Worm (Caenorhabditis elegans) whole organism, early embryonic: ENCODE measurements around the gene C30F2.5.

Source experiments
- B0310.2 ChIP-seq: sonication (generic microtip); optimal IDR thresholded peaks from 2 replicates; lab custom pipeline; 2016; ENCODE audit warnings: mild to moderate bottlenecking, missing genetic modification characterization, missing compliant biosample characterization
- F13C5.2 ChIP-seq: sonication (generic microtip); optimal IDR thresholded peaks from 2 replicates; lab custom pipeline; 2017; ENCODE audit warnings: mild to moderate bottlenecking, missing genetic modification characterization, inconsistent platforms, missing compliant biosample characterization
- aly-1 ChIP-seq: sonication (generic microtip); optimal IDR thresholded peaks from 2 replicates; lab custom pipeline; 2016; ENCODE audit warnings: missing genetic modification characterization, missing compliant biosample characterization
- ama-1 ChIP-seq: fragments of 150-350 bp; optimal IDR thresholded peaks from 2 replicates; lab custom pipeline; 2014
- ceh-13 ChIP-seq: fragments of 200-800 bp; sonication (Bioruptor generic); optimal IDR thresholded peaks from 2 replicates; lab custom pipeline; 2018; ENCODE audit warnings: mild to moderate bottlenecking, missing genetic modification characterization, missing compliant biosample characterization
- ceh-36 ChIP-seq: sonication (generic microtip); optimal IDR thresholded peaks from 2 replicates; lab custom pipeline; 2016; ENCODE audit warnings: missing genetic modification characterization, inconsistent platforms, missing compliant biosample characterization
- ets-7 ChIP-seq: sonication (generic microtip); optimal IDR thresholded peaks from 2 replicates; lab custom pipeline; 2016; ENCODE audit warnings: missing genotype, missing genetic modification characterization, missing compliant biosample characterization
- flt-1 ChIP-seq: fragments of 200-800 bp; sonication (Bioruptor generic); IDR thresholded peaks from 2 replicates; pipeline ENCODE4 v1.3.6; 2022; ENCODE audit warnings: missing genetic modification characterization, missing compliant biosample characterization
- hmbx-1 ChIP-seq: sonication (generic microtip); optimal IDR thresholded peaks from 2 replicates; lab custom pipeline; 2016; ENCODE audit warnings: mild to moderate bottlenecking, missing genetic modification characterization, missing compliant biosample characterization
- hmg-4 ChIP-seq: fragments of 200-800 bp; sonication (Bioruptor generic); optimal IDR thresholded peaks from 2 replicates; lab custom pipeline; 2018; ENCODE audit warnings: mild to moderate bottlenecking, missing genetic modification characterization, missing compliant biosample characterization
- hnd-1 ChIP-seq: sonication (generic microtip); optimal IDR thresholded peaks from 2 replicates; lab custom pipeline; 2016; ENCODE audit warnings: missing genetic modification characterization, missing compliant biosample characterization
- pes-1 ChIP-seq: fragments of 200-800 bp; sonication (Bioruptor generic); IDR thresholded peaks from 2 replicates; pipeline ENCODE4 v1.3.6; 2022; ENCODE audit warnings: missing genetic modification reagents, missing genetic modification characterization, missing compliant biosample characterization
- scrt-1 ChIP-seq: fragments of 200-800 bp; sonication (Bioruptor generic); IDR thresholded peaks from 2 replicates; pipeline ENCODE4 v1.3.6; 2022; ENCODE audit warnings: missing genetic modification characterization, missing compliant biosample characterization
- sea-1 ChIP-seq: fragments of 200-800 bp; sonication (Bioruptor generic); conservative IDR thresholded peaks from 2 replicates; pipeline ENCODE4 v1.3.6; 2022; ENCODE audit warnings: missing genetic modification characterization, missing compliant biosample characterization
- tbx-11 ChIP-seq: fragments of 200-800 bp; sonication (Bioruptor generic); IDR thresholded peaks from 2 replicates; pipeline ENCODE4 v1.3.6; 2022; ENCODE audit warnings: missing genetic modification characterization, missing compliant biosample characterization
- tbx-37 ChIP-seq: fragments of 200-800 bp; sonication (Bioruptor generic); conservative IDR thresholded peaks from 2 replicates; pipeline ENCODE4 v1.3.6; 2022; ENCODE audit warnings: missing genetic modification reagents, missing genetic modification characterization, missing compliant biosample characterization
- tra-4 ChIP-seq: sonication (generic microtip); optimal IDR thresholded peaks from 2 replicates; lab custom pipeline; 2017; ENCODE audit warnings: missing genetic modification characterization, missing compliant biosample characterization

Gene C30F2.5

DNA sequence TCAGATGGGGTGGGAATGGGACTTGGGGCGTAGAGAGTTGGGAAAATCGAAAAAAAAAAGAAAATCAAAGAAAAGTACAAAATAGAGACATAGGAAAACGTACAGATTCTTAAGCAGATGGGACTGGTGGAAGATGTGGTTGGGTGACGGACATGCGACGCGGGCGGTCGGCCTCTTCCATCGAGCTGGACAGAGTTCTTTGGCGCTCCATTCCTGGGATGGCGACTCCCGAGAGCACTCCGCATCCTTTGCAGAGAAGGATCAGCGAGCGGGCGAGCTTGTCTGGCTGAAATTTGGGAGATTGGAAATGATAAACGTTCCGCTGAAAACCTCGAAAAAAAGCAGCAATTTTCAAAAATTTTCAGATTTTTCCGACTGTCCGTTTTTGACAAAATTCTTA, 29.8 kb downstream of the C30F2.5 start:
- TF ChIP-seq tbx-11 (GFP tag; lab: Robert Waterston, UW) = no peak
- TF ChIP-seq hnd-1 (tag; lab: Kevin White, UChicago) = no peak
- TF ChIP-seq pes-1 = no peak
- TF ChIP-seq sea-1 (GFP tag; lab: Robert Waterston, UW) = no peak
- TF ChIP-seq scrt-1 = no peak
- no peak for TF ChIP-seq hmg-4 (GFP tag; lab: Kevin White, UChicago)
- no peak for TF ChIP-seq tra-4 (tag; lab: Kevin White, UChicago)
- TF ChIP-seq flt-1 (GFP tag; lab: Robert Waterston, UW) = no peak
- no peak for TF ChIP-seq B0310.2 (tag; lab: Kevin White, UChicago)
- TF ChIP-seq hmbx-1 (tag; lab: Kevin White, UChicago) = no peak
- TF ChIP-seq tbx-37 (GFP tag; lab: Robert Waterston, UW) = no peak
- TF ChIP-seq ama-1 (lab: Kevin White, UChicago) = no peak
- TF ChIP-seq ceh-13 (GFP tag; lab: Kevin White, UChicago) = no peak
- no peak for TF ChIP-seq ceh-36 (tag; lab: Kevin White, UChicago)
- no peak for TF ChIP-seq ets-7 (tag; lab: Kevin White, UChicago)

- TF ChIP-seq tra-4 (tag; lab: Kevin White, UChicago) (no peak), scrt-1 (no peak), flt-1 (GFP tag; lab: Robert Waterston, UW) (no peak), ceh-13 (GFP tag; lab: Kevin White, UChicago) (no peak), ceh-36 (tag; lab: Kevin White, UChicago) (no peak), tbx-37 (GFP tag; lab: Robert Waterston, UW) (no peak), hmg-4 (GFP tag; lab: Kevin White, UChicago) (no peak), aly-1 (no peak), pes-1 (no peak), sea-1 (GFP tag; lab: Robert Waterston, UW) (no peak), hnd-1 (tag; lab: Kevin White, UChicago) (no peak)
These were observed 30.3 kb downstream of the C30F2.5 start for ce11 chrX:16124794-16125193.

- no peak for TF ChIP-seq ets-7 (tag; lab: Kevin White, UChicago)
- TF ChIP-seq pes-1 = 0 out of 2 replicates have a peak, but pooled peaks have one; percentile 14
- TF ChIP-seq tra-4 (tag; lab: Kevin White, UChicago) = no peak
- TF ChIP-seq sea-1 (GFP tag; lab: Robert Waterston, UW) = no peak
These were observed 34.3 kb downstream of the C30F2.5 start, which contains the start of gene ZK1073.1 for ce11 chrX:16128794-16129193. ZK1073.1 (minus strand) TSS chrX:16128865.

- no peak for TF ChIP-seq pes-1
- no peak for TF ChIP-seq sea-1 (GFP tag; lab: Robert Waterston, UW)
- no peak for TF ChIP-seq B0310.2 (tag; lab: Kevin White, UChicago)
- TF ChIP-seq F13C5.2 (tag; lab: Kevin White, UChicago) = no peak
- TF ChIP-seq hmg-4 (GFP tag; lab: Kevin White, UChicago) = no peak
- no peak for TF ChIP-seq ceh-36 (tag; lab: Kevin White, UChicago)
- TF ChIP-seq ets-7 (tag; lab: Kevin White, UChicago) = no peak
- no peak for TF ChIP-seq tra-4 (tag; lab: Kevin White, UChicago)
- no peak for TF ChIP-seq aly-1
- no peak for TF ChIP-seq flt-1 (GFP tag; lab: Robert Waterston, UW)
- TF ChIP-seq ama-1 (lab: Kevin White, UChicago) = no peak
- TF ChIP-seq tbx-37 (GFP tag; lab: Robert Waterston, UW) = no peak
- no peak for TF ChIP-seq hmbx-1 (tag; lab: Kevin White, UChicago)
- TF ChIP-seq scrt-1 = no peak
- TF ChIP-seq tbx-11 (GFP tag; lab: Robert Waterston, UW) = no peak
- no peak for TF ChIP-seq ceh-13 (GFP tag; lab: Kevin White, UChicago)
These were observed 35.7 kb downstream of the C30F2.5 start for ce11 chrX:16130213-16130612.

DNA sequence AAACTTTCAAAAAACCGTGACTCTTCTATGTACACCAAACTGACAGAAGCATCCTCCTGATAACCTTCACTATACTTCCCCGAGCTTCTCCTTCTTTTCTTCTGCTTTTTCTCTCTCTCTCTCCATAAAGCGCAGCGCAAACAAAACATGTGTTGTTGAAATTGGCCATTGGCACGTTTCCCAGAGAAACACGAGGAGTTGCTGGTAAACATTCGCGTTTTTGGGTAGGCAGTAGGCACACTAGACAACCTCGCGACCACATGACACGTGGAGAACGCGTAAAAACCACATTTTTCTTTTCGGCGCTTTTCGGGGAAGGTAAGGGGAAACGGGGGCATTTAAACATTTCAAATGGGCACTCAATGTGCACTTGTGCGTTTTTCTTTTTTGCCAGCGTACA, 36.6 kb downstream of the C30F2.5 start:
- no peak for TF ChIP-seq flt-1 (GFP tag; lab: Robert Waterston, UW)
- peak; percentile 20 for TF ChIP-seq hmg-4 (GFP tag; lab: Kevin White, UChicago)

ce11 chrX:16133815-16134214, 39.3 kb downstream of the C30F2.5 start:
- peak; percentile 26; the same call in 1 of the 2 replicates for TF ChIP-seq tbx-37 (GFP tag; lab: Robert Waterston, UW)
- peak; percentile 49 for TF ChIP-seq hmg-4 (GFP tag; lab: Kevin White, UChicago)
- 0 out of 2 replicates have a peak, but pooled peaks have one; percentile 26 for TF ChIP-seq tbx-11 (GFP tag; lab: Robert Waterston, UW)
- TF ChIP-seq ama-1 (lab: Kevin White, UChicago) = no peak
- no peak for TF ChIP-seq ets-7 (tag; lab: Kevin White, UChicago)
- peak; percentile 42 for TF ChIP-seq F13C5.2 (tag; lab: Kevin White, UChicago)

ce11 chrX:16140822-16141221, 46.4 kb downstream of the C30F2.5 start:
- TF ChIP-seq tbx-11 (GFP tag; lab: Robert Waterston, UW) (no peak), tbx-37 (GFP tag; lab: Robert Waterston, UW) (no peak), ceh-13 (GFP tag; lab: Kevin White, UChicago) (no peak), hmbx-1 (tag; lab: Kevin White, UChicago) (no peak), ama-1 (lab: Kevin White, UChicago) (no peak), pes-1 (no peak), hnd-1 (tag; lab: Kevin White, UChicago) (no peak), tra-4 (tag; lab: Kevin White, UChicago) (no peak), sea-1 (GFP tag; lab: Robert Waterston, UW) (no peak), flt-1 (GFP tag; lab: Robert Waterston, UW) (no peak), ceh-36 (tag; lab: Kevin White, UChicago) (no peak), ets-7 (tag; lab: Kevin White, UChicago) (no peak), scrt-1 (no peak), F13C5.2 (tag; lab: Kevin White, UChicago) (no peak), B0310.2 (tag; lab: Kevin White, UChicago) (no peak), hmg-4 (GFP tag; lab: Kevin White, UChicago) (no peak), aly-1 (no peak)
